In the genomic region with DNA sequence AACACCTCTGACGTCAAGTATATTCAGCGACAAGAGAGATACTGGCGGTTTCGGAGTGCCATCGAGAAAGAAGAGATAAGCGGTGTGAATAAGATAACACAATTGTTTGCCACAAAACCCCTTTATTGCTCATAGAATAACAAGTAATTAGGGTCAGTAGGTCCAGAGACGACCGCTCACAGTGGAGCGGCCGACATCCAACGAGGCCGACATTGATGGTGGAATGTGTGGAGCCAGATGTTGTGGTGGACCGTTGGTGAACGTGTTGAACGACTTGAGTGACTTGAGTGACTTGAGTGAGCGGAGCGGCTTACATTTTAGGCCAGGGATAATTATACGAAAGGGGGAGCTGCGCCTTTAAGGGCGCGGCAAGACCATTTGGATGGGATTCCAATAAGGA, we compare ENCODE assay signal across 7 worm cellular contexts.
TF ChIP-seq lines count a peak whose summit lies in the region.

No protein-coding gene starts in this region.

TF ChIP-seq in whole organism, L1 larva, 84 proteins besides CTCF, POLR2A, EP300 and RAD21:
- TF ChIP-seq snpc-4 (tag; optimal IDR thresholded peaks at IDR 0.05; lab: Kevin White, UChicago) = peak; percentile 91
- no peak for TF ChIP-seq alr-1 (tag; optimal IDR thresholded peaks at IDR 0.05; lab: Kevin White, UChicago; ENCODE audit: borderline replicate concordance)

TF ChIP-seq in whole organism, L2 larva, 48 proteins besides CTCF, POLR2A, EP300 and RAD21:
- no peak for TF ChIP-seq skn-1 (tag; optimal IDR thresholded peaks at IDR 0.05; lab: Kevin White, UChicago)
- TF ChIP-seq snpc-4 (tag; optimal IDR thresholded peaks at IDR 0.05; lab: Kevin White, UChicago) = peak; percentile 65
- TF ChIP-seq alr-1 (tag; optimal IDR thresholded peaks at IDR 0.05; lab: Kevin White, UChicago) = no peak

TF ChIP-seq in whole organism, L3 larva, 47 proteins besides CTCF, POLR2A, EP300 and RAD21:
- TF ChIP-seq egl-5 (tag; optimal IDR thresholded peaks at IDR 0.05; lab: Kevin White, UChicago) (no peak), snpc-4 (tag; optimal IDR thresholded peaks at IDR 0.05; lab: Kevin White, UChicago) (peak; percentile 40), fkh-10 (GFP tag; optimal IDR thresholded peaks at IDR 0.05; lab: Kevin White, UChicago) (no peak)

TF ChIP-seq in whole organism, L4 larva, 104 proteins besides CTCF, POLR2A, EP300 and RAD21:
- TF ChIP-seq egl-43 (GFP tag; IDR thresholded peaks at IDR 0.05; lab: Robert Waterston, UW) (peak; percentile 23; the same call in 1 of the 2 replicates), madf-9 (GFP tag; conservative IDR thresholded peaks at IDR 0.05; lab: Robert Waterston, UW) (no peak), unc-62 (GFP tag; optimal IDR thresholded peaks at IDR 0.05 in 1 of 2; lab: Kevin White, UChicago) (peak in 1 of 2 experiments; percentile 6), unc-62 (tag; optimal IDR thresholded peaks at IDR 0.05; lab: Kevin White, UChicago) (no peak), dmd-8 (GFP tag; IDR thresholded peaks at IDR 0.05; lab: Robert Waterston, UW) (no peak), arid-1 (GFP tag; conservative IDR thresholded peaks at IDR 0.05; lab: Robert Waterston, UW) (no peak)
TF ChIP-seq in whole organism, L4 larva: peak in this region for 2.

TF ChIP-seq in whole organism, late embryonic, 69 proteins besides CTCF, POLR2A, EP300 and RAD21:
- TF ChIP-seq elt-2 (tag; optimal IDR thresholded peaks at IDR 0.05; lab: Kevin White, UChicago) (peak; percentile 68), ceh-18 (tag; optimal IDR thresholded peaks at IDR 0.05; lab: Kevin White, UChicago) (no peak)

TF ChIP-seq in whole organism, midembryonic, 9 proteins besides CTCF, POLR2A, EP300 and RAD21:
- 0 out of 2 replicates have a peak, but pooled peaks have one; percentile 15 for TF ChIP-seq tab-1 (GFP tag; IDR thresholded peaks at IDR 0.05; lab: Robert Waterston, UW)
- no peak for TF ChIP-seq T22C8.4 (GFP tag; IDR thresholded peaks at IDR 0.05; lab: Robert Waterston, UW)

TF ChIP-seq in whole organism, young adult, 124 proteins besides CTCF, POLR2A, EP300 and RAD21:
- TF ChIP-seq K11D2.4 (GFP tag; IDR thresholded peaks at IDR 0.05; lab: Robert Waterston, UW) (no peak), hmg-1.2 (GFP tag; IDR thresholded peaks at IDR 0.05; lab: Robert Waterston, UW) (peak; percentile 32; the same call in 1 of the 2 replicates), Y53G8AR.9 (GFP tag; conservative IDR thresholded peaks at IDR 0.05; lab: Robert Waterston, UW) (no peak), snpc-4 (GFP tag; optimal IDR thresholded peaks at IDR 0.05; lab: Kevin White, UChicago) (no peak), snpc-4 (tag; optimal IDR thresholded peaks at IDR 0.05; lab: Kevin White, UChicago) (peak in 2 of 4 experiments; percentile 88 to 90), lir-1 (GFP tag; conservative IDR thresholded peaks at IDR 0.05; lab: Robert Waterston, UW) (no peak), nhr-27 (tag; optimal IDR thresholded peaks at IDR 0.05; lab: Kevin White, UChicago) (no peak), fkh-3 (tag; optimal IDR thresholded peaks at IDR 0.05; lab: Kevin White, UChicago) (no peak)
